Fruit fly (Drosophila melanogaster): Measurements from ENCODE around the gene ppk14.
A peak's percentile ranks its signal among the peaks of the same experiment; 100 is the strongest.

The ppk14 gene

DNA sequence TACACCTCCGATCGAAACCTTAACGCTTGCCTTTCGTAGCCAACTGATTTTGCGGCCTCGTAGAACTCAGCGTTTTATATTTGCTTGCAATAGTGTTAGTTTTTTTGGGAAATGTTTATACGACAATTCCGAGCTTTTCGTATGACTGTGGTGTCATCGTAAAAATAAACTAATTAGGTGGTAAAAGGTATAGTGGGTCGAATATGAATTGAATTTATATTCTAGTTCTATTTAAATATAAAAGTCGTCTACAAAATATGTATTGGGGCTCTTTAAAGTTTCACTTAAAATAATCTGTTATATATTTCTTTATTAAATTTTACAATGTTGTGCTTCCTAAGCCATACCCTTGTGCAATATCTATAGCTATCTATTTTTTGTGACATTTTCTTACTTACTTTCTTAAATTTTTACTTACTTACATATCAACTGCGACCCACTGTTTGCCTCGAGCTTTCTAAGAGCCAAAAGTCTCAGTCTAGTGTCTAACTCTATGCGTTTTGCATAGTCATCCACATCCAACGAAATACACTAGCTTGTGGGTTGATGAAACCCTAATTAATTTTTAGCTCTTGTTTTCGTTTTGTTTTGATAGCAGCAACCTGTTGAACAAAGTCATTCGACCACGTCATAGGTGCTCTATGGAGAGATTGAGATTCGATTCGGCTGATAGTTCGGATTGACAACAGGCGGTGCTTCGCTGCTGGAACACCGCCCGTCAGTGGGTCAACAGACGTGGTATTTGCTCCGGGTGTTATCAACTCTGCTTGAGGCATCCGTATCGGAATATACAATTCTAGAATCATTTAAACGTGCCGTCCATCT is 3.6 kb upstream of the ppk14 start, which contains the start of gene CG9498 (continued):
- peak; percentile 90 for TF ChIP-seq Sox100B (GFP tag; optimal IDR thresholded peaks at IDR 0.05)
- TF ChIP-seq Stat92E (GFP tag; optimal IDR thresholded peaks at IDR 0.05) = no peak
- TF ChIP-seq CG15696 (tag; optimal IDR thresholded peaks at IDR 0.05) = peak; percentile 57
- TF ChIP-seq tna (GFP tag; IDR thresholded peaks at IDR 0.05; ENCODE audit: partially characterized antibody) = no peak
- TF ChIP-seq salm (tag; optimal IDR thresholded peaks at IDR 0.05) = peak; percentile 69
- TF ChIP-seq CG13624 (GFP tag; optimal IDR thresholded peaks at IDR 0.05) = no peak
- peak; percentile 57 for TF ChIP-seq CG8281 (tag; optimal IDR thresholded peaks at IDR 0.05)
- peak; percentile 32 for TF ChIP-seq CG2116 (GFP tag; optimal IDR thresholded peaks at IDR 0.05)
- TF ChIP-seq Ptx1 (GFP tag; IDR thresholded peaks at IDR 0.05) = peak; percentile 81
- peak; percentile 57 for TF ChIP-seq CG1233 (GFP tag; optimal IDR thresholded peaks at IDR 0.05)
- no peak for TF ChIP-seq insv (GFP tag; optimal IDR thresholded peaks at IDR 0.05)
- TF ChIP-seq CG18476 (GFP tag; optimal IDR thresholded peaks at IDR 0.05) = peak; percentile 49
- peak; percentile 83 for TF ChIP-seq CG6683 (GFP tag; optimal IDR thresholded peaks at IDR 0.05)
- TF ChIP-seq bsh (GFP tag; optimal IDR thresholded peaks at IDR 0.05) = peak in 1 of 2 experiments; percentile 53
- TF ChIP-seq slp2 (GFP tag; optimal IDR thresholded peaks at IDR 0.05) = no peak
- peak; percentile 69 for TF ChIP-seq Blimp-1 (GFP tag; optimal IDR thresholded peaks at IDR 0.05)
- peak; percentile 67 for TF ChIP-seq lilli (GFP tag; optimal IDR thresholded peaks at IDR 0.05)
- no peak for TF ChIP-seq CG7963 (GFP tag; IDR thresholded peaks at IDR 0.05; ENCODE audit: partially characterized antibody)
- no peak for TF ChIP-seq da (GFP tag; optimal IDR thresholded peaks at IDR 0.05)
- TF ChIP-seq Abd-B (GFP tag; optimal IDR thresholded peaks at IDR 0.05) = peak; percentile 66
- TF ChIP-seq peb (GFP tag; IDR thresholded peaks at IDR 0.05) = peak; percentile 80
- TF ChIP-seq Vsx1 (GFP tag; optimal IDR thresholded peaks at IDR 0.05) = peak; percentile 93
- TF ChIP-seq nau (GFP tag; optimal IDR thresholded peaks at IDR 0.05) = peak; percentile 50
- no peak for TF ChIP-seq Bgb (GFP tag; IDR thresholded peaks at IDR 0.05; ENCODE audit: partially characterized antibody)
- peak; percentile 77 for TF ChIP-seq E2f1 (GFP tag; IDR thresholded peaks at IDR 0.05)
- peak; percentile 95 for TF ChIP-seq gem (tag; optimal IDR thresholded peaks at IDR 0.05)
- peak; percentile 36 for TF ChIP-seq ewg (GFP tag; optimal IDR thresholded peaks at IDR 0.05)
- TF ChIP-seq CG7786 (GFP tag; optimal IDR thresholded peaks at IDR 0.05) = peak; percentile 27
- TF ChIP-seq zen (tag; optimal IDR thresholded peaks at IDR 0.05) = peak; percentile 36
- TF ChIP-seq pnt (GFP tag; optimal IDR thresholded peaks at IDR 0.05) = peak; percentile 18
- no peak for TF ChIP-seq CG11456 (GFP tag; IDR thresholded peaks at IDR 0.05)
- no peak for TF ChIP-seq CG17912 (GFP tag; optimal IDR thresholded peaks at IDR 0.05)
- TF ChIP-seq Xbp1 (GFP tag; optimal IDR thresholded peaks at IDR 0.05) = no peak
- peak; percentile 62 for TF ChIP-seq CG10979 (tag; optimal IDR thresholded peaks at IDR 0.05)
- peak; percentile 49; the same call in 1 of the 2 replicates for TF ChIP-seq CG10321 (GFP tag; IDR thresholded peaks at IDR 0.05)
- TF ChIP-seq CG43689 (GFP tag; IDR thresholded peaks at IDR 0.05) = no peak
- TF ChIP-seq sob (GFP tag; IDR thresholded peaks at IDR 0.05) = peak; percentile 57
- TF ChIP-seq CG4360 (GFP tag; IDR thresholded peaks at IDR 0.05) = no peak
- TF ChIP-seq D19B (GFP tag; optimal IDR thresholded peaks at IDR 0.05) = peak; percentile 89
- peak; percentile 1 for TF ChIP-seq pzg (GFP tag; optimal IDR thresholded peaks at IDR 0.05)
- no peak for TF ChIP-seq CG2202 (tag; optimal IDR thresholded peaks at IDR 0.05)
- peak; percentile 68 for TF ChIP-seq slou (GFP tag; optimal IDR thresholded peaks at IDR 0.05)
- TF ChIP-seq Hr39 (optimal IDR thresholded peaks at IDR 0.05) = no peak
- no peak for TF ChIP-seq hkb (optimal IDR thresholded peaks at IDR 0.05)
- peak; percentile 77; the same call in 1 of the 2 replicates for TF ChIP-seq hkb (GFP tag; IDR thresholded peaks at IDR 0.05)
- TF ChIP-seq crp (GFP tag; optimal IDR thresholded peaks at IDR 0.05) = no peak
- TF ChIP-seq E2f2 (GFP tag; IDR thresholded peaks at IDR 0.05) = peak; percentile 49; the same call in 1 of the 2 replicates
- TF ChIP-seq jing (GFP tag; optimal IDR thresholded peaks at IDR 0.05) = no peak
